Worm (Caenorhabditis elegans) whole organism, L4 larva: ENCODE measurements around the gene smu-2.

Experiments used
- D1046.2 ChIP-seq: fragments of 200-800 bp; sonication (Bioruptor generic); IDR thresholded peaks from 2 replicates; pipeline ENCODE4 v1.3.6; 2022; ENCODE audit warnings: missing genetic modification characterization, missing compliant biosample characterization
- F10B5.3 ChIP-seq: sonication (generic microtip); optimal IDR thresholded peaks from 2 replicates; lab custom pipeline; 2016; ENCODE audit warnings: mild to moderate bottlenecking, missing genetic modification characterization, missing compliant biosample characterization
- F26F4.8 ChIP-seq: fragments of 200-800 bp; sonication (Bioruptor generic); conservative IDR thresholded peaks from 2 replicates; pipeline ENCODE4 v1.3.6; 2022; ENCODE audit warnings: missing genetic modification characterization, missing compliant biosample characterization
- F44E2.7 ChIP-seq: fragments of 200-800 bp; sonication (Bioruptor generic); IDR thresholded peaks from 2 replicates; pipeline ENCODE4 v2.1.2; 2022; ENCODE audit warnings: missing genetic modification characterization, missing compliant biosample characterization
- F49E8.2 ChIP-seq: sonication (generic microtip); optimal IDR thresholded peaks from 2 replicates; lab custom pipeline; 2016; ENCODE audit warnings: missing compliant biosample characterization, mild to moderate bottlenecking, missing genetic modification characterization, borderline replicate concordance
- T20F7.1 ChIP-seq: fragments of 200-800 bp; sonication (Bioruptor generic); optimal IDR thresholded peaks from 2 replicates; lab custom pipeline; 2018; ENCODE audit warnings: mild to moderate bottlenecking, missing genetic modification characterization, missing compliant biosample characterization
- aly-2 ChIP-seq: sonication (generic microtip); optimal IDR thresholded peaks from 2 replicates; lab custom pipeline; 2018; ENCODE audit warnings: missing biosample characterization, missing genetic modification characterization
- arid-1 ChIP-seq: fragments of 200-800 bp; sonication (Bioruptor generic); conservative IDR thresholded peaks from 2 replicates; pipeline ENCODE4 v1.3.6; 2022; ENCODE audit warnings: missing genetic modification reagents, missing genetic modification characterization, missing compliant biosample characterization
- ceh-32 ChIP-seq: sonication (generic microtip); optimal IDR thresholded peaks from 2 replicates; lab custom pipeline; 2016; ENCODE audit warnings: mild to moderate bottlenecking, missing genetic modification characterization, missing compliant biosample characterization; ENCODE audit not compliant: poor library complexity
- ceh-82 ChIP-seq: sonication (generic microtip); optimal IDR thresholded peaks from 2 replicates; lab custom pipeline; 2017; ENCODE audit warnings: missing biosample characterization, missing genetic modification characterization
- cey-2 ChIP-seq: sonication (generic microtip); optimal IDR thresholded peaks from 3 replicates; lab custom pipeline; 2017; ENCODE audit warnings: missing genetic modification characterization, mild to moderate bottlenecking, missing compliant biosample characterization, antibody characterized with exemption, borderline replicate concordance; ENCODE audit not compliant: insufficient read depth
- daf-19 ChIP-seq: fragments of 200-800 bp; sonication (Bioruptor generic); conservative IDR thresholded peaks from 2 replicates; pipeline ENCODE4 v1.3.6; 2022; ENCODE audit warnings: missing genetic modification characterization, missing compliant biosample characterization
- dmd-6 ChIP-seq: fragments of 200-800 bp; sonication (Bioruptor generic); IDR thresholded peaks from 2 replicates; pipeline ENCODE4 v1.3.6; 2022; ENCODE audit warnings: missing genetic modification reagents, missing genetic modification characterization, missing compliant biosample characterization
- dpl-1 ChIP-seq: fragments of 150-350 bp; optimal IDR thresholded peaks from 2 replicates; lab custom pipeline; 2014; ENCODE audit warnings: missing biosample characterization, missing genetic modification reagents, missing genetic modification characterization
- duxl-1 ChIP-seq: sonication (generic microtip); optimal IDR thresholded peaks from 2 replicates; lab custom pipeline; 2016; ENCODE audit warnings: mild to moderate bottlenecking, missing genetic modification characterization, moderate library complexity, missing compliant biosample characterization; ENCODE audit not compliant: poor library complexity
- dve-1 ChIP-seq: sonication (generic microtip); optimal IDR thresholded peaks from 2 replicates; lab custom pipeline; 2017; ENCODE audit warnings: antibody characterized with exemption, mild to moderate bottlenecking, missing genetic modification characterization, missing compliant biosample characterization; ENCODE audit not compliant: insufficient read depth
- egl-43 ChIP-seq: fragments of 200-800 bp; sonication (Bioruptor generic); IDR thresholded peaks from 2 replicates; pipeline ENCODE4 v1.3.6; 2022; ENCODE audit warnings: missing genetic modification reagents, missing genetic modification characterization, missing compliant biosample characterization
- fkh-10 ChIP-seq: fragments of 150-350 bp; optimal IDR thresholded peaks from 2 replicates; lab custom pipeline; 2014; ENCODE audit warnings: missing biosample characterization, missing genetic modification reagents, missing genetic modification characterization
- jun-1 ChIP-seq: fragments of 150-350 bp; optimal IDR thresholded peaks from 2 replicates; lab custom pipeline; 2014; ENCODE audit warnings: missing biosample characterization, missing genetic modification reagents, missing genetic modification characterization
- lim-7 ChIP-seq: fragments of 200-800 bp; sonication (Bioruptor generic); IDR thresholded peaks from 2 replicates; pipeline ENCODE4 v1.3.6; 2022; ENCODE audit warnings: missing genetic modification characterization, missing compliant biosample characterization
- lin-1 ChIP-seq: fragments of 200-800 bp; sonication (Bioruptor generic); IDR thresholded peaks from 2 replicates; pipeline ENCODE4 v1.3.6; 2022; ENCODE audit warnings: missing genetic modification reagents, missing genetic modification characterization, missing compliant biosample characterization
- lsy-2 ChIP-seq, 2 experiments: fragments of 150-350 bp in 1 of 2; sonication (generic microtip) in 1 of 2; optimal IDR thresholded peaks; 2 replicates each; lab custom pipeline; 2014 to 2017; ENCODE audit warnings: missing biosample characterization in 2 of 2, missing genetic modification characterization in 2 of 2
- mep-1 ChIP-seq: fragments of 150-350 bp; sonication (generic microtip); optimal IDR thresholded peaks from 3 replicates; lab custom pipeline; 2014; ENCODE audit warnings: missing biosample characterization, missing genetic modification characterization
- mes-2 ChIP-seq: sonication (generic microtip); optimal IDR thresholded peaks from 2 replicates; lab custom pipeline; 2016; ENCODE audit warnings: missing genotype, mild to moderate bottlenecking, missing genetic modification characterization, missing compliant biosample characterization; ENCODE audit not compliant: poor library complexity, severe bottlenecking
- mxl-2 ChIP-seq: fragments of 200-800 bp; sonication (Bioruptor generic); conservative IDR thresholded peaks from 2 replicates; pipeline ENCODE4 v1.3.6; 2022; ENCODE audit warnings: missing genetic modification reagents, missing genetic modification characterization, missing compliant biosample characterization
- mxl-3 ChIP-seq: fragments of 200-800 bp; sonication (Bioruptor generic); optimal IDR thresholded peaks from 2 replicates; lab custom pipeline; 2018; ENCODE audit warnings: mild to moderate bottlenecking, missing genetic modification characterization, missing compliant biosample characterization
- nhr-10 ChIP-seq: fragments of 150-350 bp; optimal IDR thresholded peaks from 2 replicates; lab custom pipeline; 2014; ENCODE audit warnings: missing biosample characterization, missing genetic modification characterization
- nhr-102 ChIP-seq: sonication (generic microtip); optimal IDR thresholded peaks from 2 replicates; lab custom pipeline; 2016; ENCODE audit warnings: mild to moderate bottlenecking, missing genetic modification characterization, moderate library complexity, missing compliant biosample characterization
- nhr-111 ChIP-seq: fragments of 200-800 bp; sonication (Bioruptor generic); optimal IDR thresholded peaks from 2 replicates; lab custom pipeline; 2018; ENCODE audit warnings: mild to moderate bottlenecking, missing genetic modification characterization, missing compliant biosample characterization
- nhr-25 ChIP-seq: sonication (generic microtip); optimal IDR thresholded peaks from 2 replicates; lab custom pipeline; 2017; ENCODE audit warnings: missing genetic modification characterization, mild to moderate bottlenecking, missing compliant biosample characterization, antibody characterized with exemption, moderate library complexity, borderline replicate concordance; ENCODE audit not compliant: insufficient read depth
- nhr-41 ChIP-seq: fragments of 200-800 bp; sonication (Bioruptor generic); IDR thresholded peaks from 2 replicates; pipeline ENCODE4 v1.3.6; 2022; ENCODE audit warnings: missing genetic modification reagents, missing genetic modification characterization, missing compliant biosample characterization
- nhr-42 ChIP-seq: fragments of 200-800 bp; sonication (Bioruptor generic); IDR thresholded peaks from 2 replicates; pipeline ENCODE4 v1.3.6; 2022; ENCODE audit warnings: missing genetic modification characterization, missing compliant biosample characterization
- nhr-48 ChIP-seq: sonication (generic microtip); optimal IDR thresholded peaks from 2 replicates; lab custom pipeline; 2016; ENCODE audit warnings: mild to moderate bottlenecking, missing genetic modification characterization, missing compliant biosample characterization
- php-3 ChIP-seq: fragments of 200-800 bp; sonication (Bioruptor generic); IDR thresholded peaks from 2 replicates; pipeline ENCODE4 v1.3.6; 2022; ENCODE audit warnings: missing genetic modification reagents, missing genetic modification characterization, missing compliant biosample characterization
- pqm-1 ChIP-seq: sonication (generic microtip); optimal IDR thresholded peaks from 2 replicates; lab custom pipeline; 2017; ENCODE audit warnings: missing biosample characterization, missing genetic modification characterization
- rbr-2 ChIP-seq: sonication (generic microtip); optimal IDR thresholded peaks from 2 replicates; lab custom pipeline; 2016; ENCODE audit warnings: missing genotype, missing genetic modification characterization, missing compliant biosample characterization
- saeg-2 ChIP-seq: fragments of 200-800 bp; sonication (Bioruptor generic); IDR thresholded peaks from 2 replicates; pipeline ENCODE4 v1.3.6; 2022; ENCODE audit warnings: missing genetic modification reagents, missing genetic modification characterization, missing compliant biosample characterization
- set-16 ChIP-seq: fragments of 200-800 bp; sonication (Bioruptor generic); IDR thresholded peaks from 2 replicates; pipeline ENCODE4 v1.3.6; 2022; ENCODE audit warnings: missing genetic modification reagents, missing genetic modification characterization, missing compliant biosample characterization
- skn-1 ChIP-seq: fragments of 150-350 bp; optimal IDR thresholded peaks from 2 replicates; lab custom pipeline; 2014; ENCODE audit warnings: missing biosample characterization, missing genetic modification characterization
- snpc-4 ChIP-seq: fragments of 150-350 bp; optimal IDR thresholded peaks from 2 replicates; lab custom pipeline; 2014; ENCODE audit warnings: missing biosample characterization, missing genetic modification characterization
- tag-97 ChIP-seq: fragments of 200-800 bp; sonication (Bioruptor generic); IDR thresholded peaks from 2 replicates; pipeline ENCODE4 v1.3.6; 2022; ENCODE audit warnings: missing genetic modification characterization, missing compliant biosample characterization
- zfp-2 ChIP-seq: sonication (generic microtip); optimal IDR thresholded peaks from 2 replicates; lab custom pipeline; 2016; ENCODE audit warnings: mild to moderate bottlenecking, missing genetic modification characterization, missing compliant biosample characterization
- zip-11 ChIP-seq: fragments of 200-800 bp; sonication (Bioruptor generic); IDR thresholded peaks from 2 replicates; pipeline ENCODE4 v1.3.6; 2022; ENCODE audit warnings: missing genetic modification characterization, missing compliant biosample characterization
- ztf-7 ChIP-seq: fragments of 150-350 bp; optimal IDR thresholded peaks from 2 replicates; lab custom pipeline; 2014; ENCODE audit warnings: missing biosample characterization, missing genetic modification characterization

The smu-2 gene

ce11 chrII:3518961-3519544, 36.8 kb downstream of the smu-2 start, which contains the start of gene clec-126 (continued):
- TF ChIP-seq lin-1 (GFP tag; lab: Robert Waterston, UW) = no peak

- TF ChIP-seq skn-1 (tag; lab: Kevin White, UChicago) (no peak), nhr-102 (tag; lab: Kevin White, UChicago) (peak; percentile 46), rbr-2 (peak; percentile 71), nhr-42 (GFP tag; lab: Robert Waterston, UW) (peak; percentile 79), dve-1 (tag; lab: Kevin White, UChicago) (peak; percentile 25), mxl-2 (GFP tag; lab: Robert Waterston, UW) (no peak; the same call in 1 of the 2 replicates), mep-1 (peak; percentile 71), T20F7.1 (GFP tag; lab: Kevin White, UChicago) (no peak), cey-2 (no peak), F49E8.2 (tag; lab: Kevin White, UChicago) (no peak), jun-1 (tag; lab: Kevin White, UChicago) (peak; percentile 30), zfp-2 (tag; lab: Kevin White, UChicago) (peak; percentile 14), dpl-1 (GFP tag; lab: Kevin White, UChicago) (peak; percentile 28), mxl-3 (GFP tag; lab: Kevin White, UChicago) (peak; percentile 15), nhr-25 (tag; lab: Kevin White, UChicago) (no peak), lin-1 (GFP tag; lab: Robert Waterston, UW) (peak; percentile 44), nhr-41 (GFP tag; lab: Robert Waterston, UW) (0 out of 2 replicates have a peak, but pooled peaks have one; percentile 11), fkh-10 (GFP tag; lab: Kevin White, UChicago) (no peak), dmd-6 (GFP tag; lab: Robert Waterston, UW) (peak; percentile 82), lim-7 (GFP tag; lab: Robert Waterston, UW) (peak; percentile 86), D1046.2 (peak; percentile 75; the same call in 1 of the 2 replicates), duxl-1 (tag; lab: Kevin White, UChicago) (peak; percentile 90), snpc-4 (tag; lab: Kevin White, UChicago) (no peak), lsy-2 (tag; optimal IDR thresholded peaks at IDR 0.05; lab: Kevin White, UChicago) (peak; percentile 51 to 74), set-16 (peak; percentile 92), pqm-1 (tag; lab: Kevin White, UChicago) (no peak), mes-2 (tag; lab: Kevin White, UChicago) (peak; percentile 85), zip-11 (GFP tag; lab: Robert Waterston, UW) (0 out of 2 replicates have a peak, but pooled peaks have one; percentile 51), F26F4.8 (GFP tag; lab: Robert Waterston, UW) (0 out of 2 replicates have a peak, but pooled peaks have one; percentile 23), nhr-48 (tag; lab: Kevin White, UChicago) (no peak), php-3 (GFP tag; lab: Robert Waterston, UW) (0 out of 2 replicates have a peak, but pooled peaks have one; percentile 42), ceh-32 (tag; lab: Kevin White, UChicago) (no peak), egl-43 (GFP tag; lab: Robert Waterston, UW) (peak; percentile 89), arid-1 (peak; percentile 91), daf-19 (GFP tag; lab: Robert Waterston, UW) (peak; percentile 84), ceh-82 (tag; lab: Kevin White, UChicago) (no peak), saeg-2 (GFP tag; lab: Robert Waterston, UW) (0 out of 2 replicates have a peak, but pooled peaks have one; percentile 53), tag-97 (0 out of 2 replicates have a peak, but pooled peaks have one; percentile 77), aly-2 (tag; lab: Kevin White, UChicago) (no peak), ztf-7 (no peak), nhr-111 (GFP tag; lab: Kevin White, UChicago) (peak; percentile 36), F10B5.3 (tag; lab: Kevin White, UChicago) (no peak), nhr-10 (tag; lab: Kevin White, UChicago) (no peak), F44E2.7 (0 out of 2 replicates have a peak, but pooled peaks have one; percentile 37)
Measured at ce11 chrII:3520988-3521850, 39.0 kb downstream of the smu-2 start, which contains the start of gene W09G10.9. W09G10.9 (plus strand) TSS chrII:3521800.
